Worm (Caenorhabditis elegans): Measurements from ENCODE around the gene srt-20.

- TF ChIP-seq alr-1 (tag; optimal IDR thresholded peaks at IDR 0.05) (no peak), zag-1 (tag; optimal IDR thresholded peaks at IDR 0.05) (no peak), blmp-1 (tag; optimal IDR thresholded peaks at IDR 0.05; ENCODE audit: insufficient read depth) (no peak), lin-39 (tag; optimal IDR thresholded peaks at IDR 0.05) (no peak), nhr-77 (tag; optimal IDR thresholded peaks at IDR 0.05) (no peak), ztf-11 (tag; optimal IDR thresholded peaks at IDR 0.05) (no peak)
Measured at ce11 chrV:4302842-4303241, 24.2 kb upstream of the srt-20 start.

All from whole organism, L2 larva.